Fruit fly (Drosophila melanogaster): Measurements from ENCODE around the gene CG3339.

DNA sequence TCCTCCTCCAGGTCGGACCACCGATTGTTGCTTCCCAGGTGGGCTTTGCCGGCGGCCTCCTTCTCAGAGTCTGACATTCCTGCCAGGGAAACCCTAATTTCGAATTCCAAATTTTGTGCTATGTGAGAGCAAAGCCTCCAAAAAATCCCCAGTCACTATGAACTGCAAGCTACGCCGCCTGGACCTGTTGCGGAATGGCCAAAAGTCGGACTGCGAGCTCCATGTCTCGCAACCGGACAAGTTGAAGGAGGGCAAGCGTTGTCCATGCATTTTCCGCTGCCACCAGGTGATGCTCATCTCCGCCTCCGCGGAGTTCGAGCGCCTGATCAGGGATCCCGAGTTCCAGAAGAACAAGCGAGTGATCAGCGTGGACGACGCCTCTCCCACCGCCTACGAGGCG lies 56.8 kb downstream of the CG3339 start, which contains the start of the genes CG14262 and CG14260:
- TF ChIP-seq CG7045 (GFP tag; optimal IDR thresholded peaks at IDR 0.05) (no peak), Hr96 (GFP tag; optimal IDR thresholded peaks at IDR 0.05) (no peak), ovo (GFP tag; optimal IDR thresholded peaks at IDR 0.05) (no peak), Crg-1 (GFP tag; optimal IDR thresholded peaks at IDR 0.05) (no peak)

Data from whole organism, adult.